Worm (Caenorhabditis elegans): ENCODE results near the gene srx-36.

- TF ChIP-seq flt-1 (GFP tag; IDR thresholded peaks at IDR 0.05), result no peak
- TF ChIP-seq ref-1 (GFP tag; conservative IDR thresholded peaks at IDR 0.05), result no peak
- TF ChIP-seq ztf-23 (GFP tag; IDR thresholded peaks at IDR 0.05), result no peak
- no peak for TF ChIP-seq tab-1 (GFP tag; IDR thresholded peaks at IDR 0.05)
- no peak for TF ChIP-seq med-1 (GFP tag; optimal IDR thresholded peaks at IDR 0.05; ENCODE audit: insufficient read depth)
- no peak for TF ChIP-seq klf-2 (GFP tag; conservative IDR thresholded peaks at IDR 0.05)
- no peak for TF ChIP-seq cog-1 (tag; optimal IDR thresholded peaks at IDR 0.05)
- no peak for TF ChIP-seq ztf-29 (GFP tag; IDR thresholded peaks at IDR 0.05)
- no peak for TF ChIP-seq T22C8.4 (GFP tag; IDR thresholded peaks at IDR 0.05)
These were observed 6.0 kb upstream of the srx-36 start for ce11 chrV:7136859-7137258.
